Fruit fly (Drosophila melanogaster): ENCODE data around the gene CG8001.
A peak's percentile ranks its signal among the peaks of the same experiment; 100 is the strongest.

Gene CG8001

DNA sequence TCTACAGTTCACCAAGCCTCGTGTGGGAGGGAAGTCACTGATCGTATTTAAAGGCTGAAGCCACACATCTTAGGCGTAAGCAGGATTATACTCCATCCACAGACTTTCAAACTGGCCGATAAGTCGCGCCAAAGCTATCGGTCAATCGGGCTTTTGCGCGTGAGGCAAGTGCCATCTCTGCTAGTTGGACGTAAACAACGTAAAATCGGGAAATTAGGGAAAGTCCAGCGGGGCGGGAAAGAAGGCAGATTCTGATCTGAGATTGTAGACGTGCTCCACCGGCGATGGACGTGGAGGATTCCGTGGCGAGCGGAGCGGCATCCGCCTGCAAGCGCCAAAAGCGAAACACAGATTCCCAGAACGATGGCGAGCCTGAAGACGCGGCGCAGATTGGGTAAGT is at the start of gene CG8001:
CG8001 (plus strand) TSS at position 17 of the 400 bp plus-strand sequence.
- TF ChIP-seq toe (GFP tag; optimal IDR thresholded peaks at IDR 0.05) = no peak
- TF ChIP-seq ovo (GFP tag; optimal IDR thresholded peaks at IDR 0.05) = no peak
- TF ChIP-seq Mnt (GFP tag; optimal IDR thresholded peaks at IDR 0.05) = no peak
- no peak for TF ChIP-seq Clk (GFP tag; optimal IDR thresholded peaks at IDR 0.05)
- TF ChIP-seq CG11617 (GFP tag; optimal IDR thresholded peaks at IDR 0.05) = no peak
- no peak for TF ChIP-seq Hr96 (GFP tag; optimal IDR thresholded peaks at IDR 0.05)
- no peak for TF ChIP-seq CG33017 (tag; optimal IDR thresholded peaks at IDR 0.05)
- no peak for TF ChIP-seq tj (GFP tag; optimal IDR thresholded peaks at IDR 0.05)
- TF ChIP-seq kay (GFP tag; ENCODE audit: borderline replicate concordance) = no peak

DNA sequence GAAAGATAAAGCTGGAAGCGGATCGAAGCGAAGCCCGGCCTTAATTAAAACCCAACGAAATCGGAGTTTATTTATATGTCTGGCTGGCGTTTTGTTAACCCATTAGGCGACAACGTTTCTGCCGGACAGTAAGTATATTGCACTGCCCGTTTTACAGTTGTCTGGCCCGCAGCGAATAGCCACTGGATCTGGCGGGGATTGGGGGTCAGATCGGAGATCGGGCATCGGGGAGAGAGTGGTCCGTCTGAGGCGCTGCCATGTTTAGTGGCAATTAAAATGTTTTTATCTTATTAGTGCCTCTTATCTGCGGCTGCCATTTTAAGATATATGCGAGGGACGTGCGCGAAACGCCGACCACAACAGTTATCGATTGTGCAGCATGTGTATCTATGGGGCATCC is 46.8 kb upstream of the CG8001 start:
- no peak for TF ChIP-seq kay (GFP tag; ENCODE audit: borderline replicate concordance)
- TF ChIP-seq Hr96 (GFP tag; optimal IDR thresholded peaks at IDR 0.05) = no peak
- TF ChIP-seq CG11617 (GFP tag; optimal IDR thresholded peaks at IDR 0.05) = no peak
- TF ChIP-seq Crg-1 (GFP tag; optimal IDR thresholded peaks at IDR 0.05) = no peak
- no peak for TF ChIP-seq cnc (optimal IDR thresholded peaks at IDR 0.05)

DNA sequence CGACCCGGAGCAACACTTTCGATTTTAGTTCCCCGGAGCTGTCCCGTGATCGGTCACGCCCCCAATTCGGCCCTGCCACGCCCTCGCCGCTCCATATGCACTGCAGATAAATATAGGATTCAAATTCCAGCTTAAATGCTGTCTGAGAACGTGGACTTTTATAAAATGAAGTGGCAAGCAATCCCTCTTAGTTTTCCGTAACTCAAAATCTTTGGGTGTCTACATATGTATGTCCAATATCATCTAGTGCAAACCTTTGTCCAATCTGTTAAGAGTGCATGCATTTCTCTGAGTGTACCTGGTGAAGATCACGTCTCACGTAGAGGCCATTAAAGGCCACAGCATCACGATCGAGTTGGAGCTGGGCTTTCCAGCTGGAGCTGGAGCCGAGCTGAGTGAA is 45.4 kb upstream of the CG8001 start:
- TF ChIP-seq Clk (GFP tag; optimal IDR thresholded peaks at IDR 0.05) (no peak), cnc (optimal IDR thresholded peaks at IDR 0.05) (no peak), kay (GFP tag; ENCODE audit: borderline replicate concordance) (no peak), cic (GFP tag; optimal IDR thresholded peaks at IDR 0.05) (no peak), Crg-1 (GFP tag; optimal IDR thresholded peaks at IDR 0.05) (no peak), CG7101 (tag; optimal IDR thresholded peaks at IDR 0.05) (no peak), pad (GFP tag; optimal IDR thresholded peaks at IDR 0.05) (no peak), CG5204 (GFP tag; optimal IDR thresholded peaks at IDR 0.05) (no peak), Mnt (GFP tag; optimal IDR thresholded peaks at IDR 0.05) (no peak), CG7045 (GFP tag; optimal IDR thresholded peaks at IDR 0.05) (no peak), CG33017 (tag; optimal IDR thresholded peaks at IDR 0.05) (no peak), CG1620 (GFP tag; optimal IDR thresholded peaks at IDR 0.05) (no peak), ovo (GFP tag; optimal IDR thresholded peaks at IDR 0.05) (no peak), Hr96 (GFP tag; optimal IDR thresholded peaks at IDR 0.05) (no peak)

DNA sequence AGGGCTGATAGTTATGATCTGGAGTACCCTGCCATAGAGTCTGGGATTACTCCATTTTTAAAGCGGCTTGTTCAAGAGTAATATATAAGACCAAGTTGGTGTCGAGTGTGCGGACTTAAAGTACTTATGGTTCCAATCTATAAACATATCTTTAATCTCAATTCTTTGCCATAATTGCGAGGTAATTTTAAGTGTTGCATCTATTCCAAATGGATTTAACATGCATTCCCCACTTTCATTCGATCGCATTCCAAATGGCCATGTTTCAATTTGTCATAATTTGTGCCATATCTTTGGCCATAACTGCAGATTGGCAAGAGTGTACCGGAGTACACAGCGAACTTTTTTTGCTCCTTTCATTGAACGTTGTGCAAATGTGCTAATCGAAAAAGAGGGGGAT is 44.7 kb upstream of the CG8001 start:
- TF ChIP-seq Mnt (GFP tag; optimal IDR thresholded peaks at IDR 0.05) = no peak
- no peak for TF ChIP-seq ovo (GFP tag; optimal IDR thresholded peaks at IDR 0.05)
- TF ChIP-seq toe (GFP tag; optimal IDR thresholded peaks at IDR 0.05) = no peak
- no peak for TF ChIP-seq Crg-1 (GFP tag; optimal IDR thresholded peaks at IDR 0.05)
- no peak for TF ChIP-seq Clk (GFP tag; optimal IDR thresholded peaks at IDR 0.05)
- no peak for TF ChIP-seq CG12768 (GFP tag; optimal IDR thresholded peaks at IDR 0.05)
- TF ChIP-seq bab1 (GFP tag; optimal IDR thresholded peaks at IDR 0.05) = no peak
- no peak for TF ChIP-seq kay (GFP tag; ENCODE audit: borderline replicate concordance)
- no peak for TF ChIP-seq Hr96 (GFP tag; optimal IDR thresholded peaks at IDR 0.05)
- TF ChIP-seq pad (GFP tag; optimal IDR thresholded peaks at IDR 0.05) = no peak
- no peak for TF ChIP-seq tj (GFP tag; optimal IDR thresholded peaks at IDR 0.05)
- no peak for TF ChIP-seq CG11617 (GFP tag; optimal IDR thresholded peaks at IDR 0.05)
- no peak for TF ChIP-seq CG33017 (tag; optimal IDR thresholded peaks at IDR 0.05)

DNA sequence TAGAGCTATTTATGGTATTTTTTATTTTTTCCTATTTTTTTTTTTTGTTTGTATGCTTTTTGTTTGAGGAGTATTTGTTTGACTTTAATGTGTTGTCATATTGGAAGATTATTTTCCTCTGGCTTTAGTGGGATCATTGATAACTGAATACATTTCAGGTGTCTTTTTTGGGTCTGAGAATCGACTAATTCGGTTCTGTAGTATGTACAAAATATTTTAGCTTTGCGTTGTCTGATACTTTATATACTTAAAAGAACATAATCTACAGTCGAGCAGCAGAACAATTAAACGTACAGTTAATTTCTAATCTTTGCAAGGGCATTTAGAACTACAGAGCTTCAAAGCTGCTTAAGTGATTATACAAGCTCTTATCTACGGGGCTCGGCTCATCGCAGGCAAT is 32.9 kb upstream of the CG8001 start, which contains the start of gene CG18171:
CG18171 (minus strand) TSS at position 101 of the 400 bp plus-strand sequence.
- TF ChIP-seq bab1 (GFP tag; optimal IDR thresholded peaks at IDR 0.05) (no peak), Crg-1 (GFP tag; optimal IDR thresholded peaks at IDR 0.05) (no peak), tj (GFP tag; optimal IDR thresholded peaks at IDR 0.05) (no peak), cic (GFP tag; optimal IDR thresholded peaks at IDR 0.05) (no peak), toe (GFP tag; optimal IDR thresholded peaks at IDR 0.05) (no peak), pad (GFP tag; optimal IDR thresholded peaks at IDR 0.05) (no peak)

DNA sequence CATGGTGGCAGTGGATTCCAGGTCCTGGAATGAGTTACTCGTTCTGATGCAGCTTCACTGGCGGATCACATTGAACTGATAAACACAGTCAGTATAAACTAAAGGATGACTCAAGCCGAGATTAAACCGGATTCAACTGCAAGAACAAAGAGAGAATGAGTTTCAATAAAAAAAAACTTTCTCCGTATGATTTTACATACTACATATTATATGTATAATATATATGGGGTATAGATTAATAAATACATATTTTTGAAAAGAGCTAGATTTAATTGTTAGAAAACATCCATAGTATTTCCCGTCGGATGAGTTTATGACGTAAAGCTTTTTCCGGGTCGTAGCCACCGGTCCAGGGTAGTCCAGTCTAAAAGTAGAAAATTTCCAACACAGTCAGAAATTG is 31.9 kb upstream of the CG8001 start, which contains the start of gene CG12035:
CG12035 (plus strand) TSS at position 301 of the 400 bp plus-strand sequence.
- TF ChIP-seq CG11617 (GFP tag; optimal IDR thresholded peaks at IDR 0.05) (no peak), kay (GFP tag; ENCODE audit: borderline replicate concordance) (no peak), CG1620 (GFP tag; optimal IDR thresholded peaks at IDR 0.05) (no peak), bab1 (GFP tag; optimal IDR thresholded peaks at IDR 0.05) (no peak), CG7101 (tag; optimal IDR thresholded peaks at IDR 0.05) (no peak), toe (GFP tag; optimal IDR thresholded peaks at IDR 0.05) (no peak)

DNA sequence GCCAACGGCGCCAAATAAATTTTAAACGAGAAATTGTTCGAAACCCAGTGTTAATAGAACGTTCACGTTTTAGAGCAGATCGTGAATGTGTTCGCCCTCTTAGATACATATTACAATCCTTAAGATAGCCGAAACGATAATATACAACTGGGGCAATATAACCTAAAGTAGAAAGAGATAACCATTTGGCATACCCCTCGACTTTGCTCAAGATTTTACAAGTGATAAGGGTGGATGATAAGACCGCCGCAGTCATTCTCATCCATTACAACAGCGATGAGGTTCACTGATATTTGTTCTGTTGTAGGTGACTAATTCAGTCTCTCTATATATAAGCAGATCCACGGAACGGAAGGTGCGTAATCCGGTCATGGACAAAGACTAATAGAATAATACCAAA is 29.2 kb upstream of the CG8001 start:
- peak; percentile 8 for TF ChIP-seq Mnt (GFP tag; optimal IDR thresholded peaks at IDR 0.05)
- TF ChIP-seq toe (GFP tag; optimal IDR thresholded peaks at IDR 0.05) = no peak
- TF ChIP-seq kay (GFP tag; ENCODE audit: borderline replicate concordance) = peak; percentile 0
- peak; percentile 48 for TF ChIP-seq cic (GFP tag; optimal IDR thresholded peaks at IDR 0.05)
- no peak for TF ChIP-seq Clk (GFP tag; optimal IDR thresholded peaks at IDR 0.05)
- TF ChIP-seq CG11617 (GFP tag; optimal IDR thresholded peaks at IDR 0.05) = no peak
- no peak for TF ChIP-seq tj (GFP tag; optimal IDR thresholded peaks at IDR 0.05)

DNA sequence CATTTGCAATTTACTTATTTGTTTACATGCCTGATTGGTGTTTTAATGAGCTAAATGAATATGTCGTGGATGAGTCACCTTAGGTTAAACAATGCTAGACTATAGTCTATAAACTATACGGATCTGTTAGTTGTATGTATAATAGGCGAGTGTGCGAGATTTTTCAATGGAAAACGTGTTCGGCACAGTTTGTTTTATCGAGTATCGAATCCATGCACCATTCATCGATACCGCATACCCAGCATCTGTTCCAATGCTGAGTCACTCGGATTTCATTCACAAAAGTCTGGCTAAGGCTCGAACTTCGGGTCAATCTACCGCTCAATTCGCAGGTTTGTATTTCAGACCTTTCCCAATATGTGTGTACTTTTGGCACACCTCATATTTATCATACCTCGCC is 28.5 kb upstream of the CG8001 start:
- TF ChIP-seq CG14711 (tag; optimal IDR thresholded peaks at IDR 0.05) (no peak), kay (GFP tag; ENCODE audit: borderline replicate concordance) (peak; percentile 86), CG33017 (tag; optimal IDR thresholded peaks at IDR 0.05) (no peak), pad (GFP tag; optimal IDR thresholded peaks at IDR 0.05) (no peak)

All from whole organism, adult.